Fruit fly (Drosophila melanogaster): Measurements from ENCODE around the gene CG17261.

CG17261 gene

dm6 chr2L:3005483-3005882 lies 36.9 kb upstream of the CG17261 start:
- TF ChIP-seq cad (GFP tag; optimal IDR thresholded peaks at IDR 0.05) (peak; percentile 96), Eip74EF (GFP tag; optimal IDR thresholded peaks at IDR 0.05) (no peak), tll (GFP tag; optimal IDR thresholded peaks at IDR 0.05) (peak in 1 of 2 experiments; percentile 77), Nf-YB (GFP tag; optimal IDR thresholded peaks at IDR 0.05) (no peak), Med (GFP tag) (peak; percentile 32), Pdp1 (GFP tag; optimal IDR thresholded peaks at IDR 0.05) (peak in 1 of 2 experiments; percentile 43)

dm6 chr2L:3006194-3006593 lies 36.2 kb upstream of the CG17261 start:
- TF ChIP-seq vfl (GFP tag; optimal IDR thresholded peaks at IDR 0.05) (no peak), CG13894 (tag; optimal IDR thresholded peaks at IDR 0.05) (peak; percentile 39), odd (GFP tag; optimal IDR thresholded peaks at IDR 0.05) (no peak), Blimp-1 (GFP tag; optimal IDR thresholded peaks at IDR 0.05) (peak; percentile 83), CG7745 (tag; optimal IDR thresholded peaks at IDR 0.05) (peak; percentile 51), vvl (GFP tag; IDR thresholded peaks at IDR 0.05) (peak; percentile 56), CG10274 (GFP tag; optimal IDR thresholded peaks at IDR 0.05) (no peak), sd (tag; optimal IDR thresholded peaks at IDR 0.05) (peak; percentile 71)

- TF ChIP-seq cad (GFP tag; optimal IDR thresholded peaks at IDR 0.05) (peak; percentile 92), E2f2 (GFP tag; IDR thresholded peaks at IDR 0.05) (no peak), CG5245 (GFP tag; optimal IDR thresholded peaks at IDR 0.05) (no peak), btn (GFP tag; optimal IDR thresholded peaks at IDR 0.05) (no peak), CG33557 (GFP tag; optimal IDR thresholded peaks at IDR 0.05) (no peak), CG12391 (tag; optimal IDR thresholded peaks at IDR 0.05) (no peak), Ets65A (GFP tag) (peak; percentile 11), gfzf (GFP tag; optimal IDR thresholded peaks at IDR 0.05) (no peak), CG7372 (GFP tag; IDR thresholded peaks at IDR 0.05) (no peak), CG33213 (GFP tag; optimal IDR thresholded peaks at IDR 0.05) (no peak), dimm (GFP tag; IDR thresholded peaks at IDR 0.05) (no peak), CG7987 (GFP tag; optimal IDR thresholded peaks at IDR 0.05) (no peak), Ada2b (GFP tag; IDR thresholded peaks at IDR 0.05) (no peak), Med (GFP tag) (peak; percentile 35), CG15269 (tag; optimal IDR thresholded peaks at IDR 0.05) (peak; percentile 32), Blimp-1 (GFP tag; optimal IDR thresholded peaks at IDR 0.05) (no peak), abd-A (tag; optimal IDR thresholded peaks at IDR 0.05) (peak; percentile 78), ranshi (GFP tag; IDR thresholded peaks at IDR 0.05) (no peak), H15 (GFP tag; IDR thresholded peaks at IDR 0.05) (no peak), zen2 (GFP tag; IDR thresholded peaks at IDR 0.05; ENCODE audit: partially characterized antibody) (no peak), eyg (GFP tag; optimal IDR thresholded peaks at IDR 0.05) (no peak), ara (GFP tag; IDR thresholded peaks at IDR 0.05) (no peak), luna (GFP tag; optimal IDR thresholded peaks at IDR 0.05) (no peak), CG16779 (GFP tag; IDR thresholded peaks at IDR 0.05) (no peak), CG9797 (GFP tag; optimal IDR thresholded peaks at IDR 0.05) (no peak), CG8478 (optimal IDR thresholded peaks at IDR 0.05) (no peak), grn (GFP tag; optimal IDR thresholded peaks at IDR 0.05) (no peak), HLH54F (GFP tag; optimal IDR thresholded peaks at IDR 0.05) (no peak), org-1 (GFP tag; optimal IDR thresholded peaks at IDR 0.05) (no peak), CG4617 (GFP tag; optimal IDR thresholded peaks at IDR 0.05; ENCODE audit: borderline replicate concordance) (no peak), ATbp (GFP tag; optimal IDR thresholded peaks at IDR 0.05) (no peak), ewg (GFP tag; optimal IDR thresholded peaks at IDR 0.05) (no peak), oc (tag; optimal IDR thresholded peaks at IDR 0.05) (peak; percentile 49), chinmo (GFP tag; IDR thresholded peaks at IDR 0.05; ENCODE audit: partially characterized antibody) (0 out of 4 replicates have a peak, but pooled peaks have one; percentile 21), ham (GFP tag; IDR thresholded peaks at IDR 0.05) (no peak), zen (tag; optimal IDR thresholded peaks at IDR 0.05) (peak; percentile 39)
Observed at dm6 chr2L:3006925-3007426, 35.4 kb upstream of the CG17261 start.
